Fruit fly (Drosophila melanogaster): Measurements from ENCODE around the gene Pak3.

The Pak3 gene

DNA sequence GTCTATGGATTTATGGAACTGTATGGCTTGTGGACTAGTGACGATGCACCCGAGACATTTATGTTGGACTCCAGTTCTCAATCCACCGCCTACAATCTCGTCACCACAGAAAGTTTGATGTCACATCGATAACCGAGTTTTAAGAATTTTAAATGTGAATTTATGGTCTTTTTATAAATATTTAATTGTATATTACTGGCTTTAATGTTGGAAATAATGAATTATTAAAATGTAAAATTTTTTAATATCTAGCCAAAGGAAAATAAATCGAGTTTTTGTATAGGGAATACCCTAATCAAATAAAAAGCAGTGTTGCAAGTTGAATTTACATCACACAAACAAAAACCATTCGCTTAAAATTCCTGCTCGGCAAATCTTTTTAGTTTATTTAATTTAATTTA is 21.0 kb downstream of the Pak3 start, which contains the start of gene Fntb (continued):
- peak; percentile 55 for TF ChIP-seq CG3995 (GFP tag; optimal IDR thresholded peaks at IDR 0.05)
- TF ChIP-seq knrl (GFP tag; IDR thresholded peaks at IDR 0.05; ENCODE audit: partially characterized antibody), result no peak
- TF ChIP-seq fd3F (GFP tag; optimal IDR thresholded peaks at IDR 0.05), result peak; percentile 55
- peak; percentile 36; the same call in 1 of the 2 replicates for TF ChIP-seq danr (GFP tag; IDR thresholded peaks at IDR 0.05)
- peak; percentile 62 for TF ChIP-seq Six4 (GFP tag; optimal IDR thresholded peaks at IDR 0.05)
- TF ChIP-seq Aef1 (GFP tag; IDR thresholded peaks at IDR 0.05), result peak; percentile 71
- no peak for TF ChIP-seq hb (GFP tag; IDR thresholded peaks at IDR 0.05; ENCODE audit: partially characterized antibody)
- TF ChIP-seq H15 (GFP tag; IDR thresholded peaks at IDR 0.05), result no peak
- TF ChIP-seq NK7.1 (GFP tag; optimal IDR thresholded peaks at IDR 0.05), result peak; percentile 26
- TF ChIP-seq CG33213 (GFP tag; optimal IDR thresholded peaks at IDR 0.05), result no peak
- TF ChIP-seq CG8281 (tag; optimal IDR thresholded peaks at IDR 0.05), result no peak
- no peak for TF ChIP-seq CG10565 (GFP tag; optimal IDR thresholded peaks at IDR 0.05)
- peak; percentile 56 for TF ChIP-seq zen (tag; optimal IDR thresholded peaks at IDR 0.05)
- TF ChIP-seq oc (tag; optimal IDR thresholded peaks at IDR 0.05), result no peak
- TF ChIP-seq CG2199 (GFP tag; IDR thresholded peaks at IDR 0.05), result no peak
- TF ChIP-seq gt (GFP tag; IDR thresholded peaks at IDR 0.05), result no peak
- TF ChIP-seq ac (GFP tag; optimal IDR thresholded peaks at IDR 0.05), result no peak
- peak; percentile 55 for TF ChIP-seq NfI (GFP tag; optimal IDR thresholded peaks at IDR 0.05)
- no peak for TF ChIP-seq CG11093 (GFP tag; IDR thresholded peaks at IDR 0.05)
- no peak for TF ChIP-seq cg (GFP tag; optimal IDR thresholded peaks at IDR 0.05)
- peak; percentile 49; the same call in 1 of the 2 replicates for TF ChIP-seq CG14441 (GFP tag; IDR thresholded peaks at IDR 0.05)
- peak; percentile 70 for TF ChIP-seq CG1233 (GFP tag; optimal IDR thresholded peaks at IDR 0.05)
- TF ChIP-seq CG18262 (tag; optimal IDR thresholded peaks at IDR 0.05), result peak; percentile 77
- TF ChIP-seq br (optimal IDR thresholded peaks at IDR 0.05), result no peak
- no peak for TF ChIP-seq CG17568 (GFP tag; optimal IDR thresholded peaks at IDR 0.05)
- no peak for TF ChIP-seq Doc2 (GFP tag; IDR thresholded peaks at IDR 0.05)
- peak; percentile 13 for TF ChIP-seq CG6813 (GFP tag; optimal IDR thresholded peaks at IDR 0.05)
- peak; percentile 83 for TF ChIP-seq phol (tag; optimal IDR thresholded peaks at IDR 0.05)
- peak; percentile 52; the same call in 1 of the 2 replicates for TF ChIP-seq CG6272 (GFP tag; IDR thresholded peaks at IDR 0.05)
- TF ChIP-seq CG14667 (GFP tag; IDR thresholded peaks at IDR 0.05), result peak; percentile 38; the same call in 1 of the 2 replicates
- TF ChIP-seq eve (GFP tag; optimal IDR thresholded peaks at IDR 0.05), result no peak
- no peak for TF ChIP-seq ash1 (GFP tag; optimal IDR thresholded peaks at IDR 0.05)
- peak; percentile 71 for TF ChIP-seq CG17385 (GFP tag; optimal IDR thresholded peaks at IDR 0.05)
- peak; percentile 75 for TF ChIP-seq D19A (tag; optimal IDR thresholded peaks at IDR 0.05)
- peak; percentile 52; the same call in 1 of the 2 replicates for TF ChIP-seq CG32772 (GFP tag; IDR thresholded peaks at IDR 0.05)
- no peak for TF ChIP-seq HLH4C (GFP tag; IDR thresholded peaks at IDR 0.05; ENCODE audit: partially characterized antibody)
- no peak for TF ChIP-seq Antp (GFP tag; optimal IDR thresholded peaks at IDR 0.05)
- TF ChIP-seq zen2 (GFP tag; IDR thresholded peaks at IDR 0.05; ENCODE audit: partially characterized antibody), result no peak
- TF ChIP-seq jumu (GFP tag; optimal IDR thresholded peaks at IDR 0.05), result peak; percentile 31
- no peak for TF ChIP-seq CG3726 (GFP tag; IDR thresholded peaks at IDR 0.05)
- no peak for TF ChIP-seq Atf-2 (GFP tag; optimal IDR thresholded peaks at IDR 0.05)
- peak; percentile 12 for TF ChIP-seq slou (GFP tag; optimal IDR thresholded peaks at IDR 0.05)
- peak; percentile 38 for TF ChIP-seq CG1529 (GFP tag; optimal IDR thresholded peaks at IDR 0.05)
- TF ChIP-seq chn (GFP tag; optimal IDR thresholded peaks at IDR 0.05), result peak; percentile 32
- no peak for TF ChIP-seq Hmr (GFP tag; optimal IDR thresholded peaks at IDR 0.05)
- 0 out of 2 replicates have a peak, but pooled peaks have one; percentile 41 for TF ChIP-seq CG14014 (GFP tag; IDR thresholded peaks at IDR 0.05)
- TF ChIP-seq Oaz (GFP tag; IDR thresholded peaks at IDR 0.05), result no peak
- TF ChIP-seq gsb-n (tag; optimal IDR thresholded peaks at IDR 0.05), result no peak
- TF ChIP-seq ci (GFP tag; IDR thresholded peaks at IDR 0.05), result peak; percentile 65; the same call in 2 of the 3 replicates
- no peak for TF ChIP-seq pros (GFP tag; optimal IDR thresholded peaks at IDR 0.05)
- TF ChIP-seq CG15011 (GFP tag; optimal IDR thresholded peaks at IDR 0.05), result no peak
- TF ChIP-seq Fer1 (GFP tag; optimal IDR thresholded peaks at IDR 0.05), result peak; percentile 73
